Worm (Caenorhabditis elegans): Measurements from ENCODE around the gene F22E5.21.
"Not testable (repeated sequence)": the region's sequence is repeated elsewhere in the genome, so short reads cannot be mapped to it uniquely, and the experiment has no call there.

DNA sequence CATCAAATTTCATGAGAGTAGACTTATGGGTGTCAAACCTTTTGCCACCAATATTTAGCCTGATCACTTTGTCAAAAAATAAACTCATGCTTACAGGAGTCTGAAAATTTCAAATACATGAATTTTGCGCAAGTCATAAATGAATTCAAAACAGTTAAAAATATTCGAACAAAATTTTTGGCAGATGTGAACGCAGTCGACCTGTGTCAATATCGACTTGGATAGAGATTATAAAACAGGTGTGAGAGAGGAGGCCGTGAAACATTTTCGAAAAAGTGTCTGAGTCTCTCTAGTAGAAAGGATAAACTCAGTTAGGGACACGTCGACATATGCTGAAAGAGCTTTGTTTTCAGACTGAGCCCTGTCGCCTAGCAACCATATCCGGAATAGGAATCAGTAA lies 9.5 kb upstream of the F22E5.21 start, which contains the start of gene F22E5.12:
- not testable (repeated sequence) for TF ChIP-seq nhr-25, nhr-237 (tag; optimal IDR thresholded peaks at IDR 0.05)

Data from whole organism, L3 larva.